Fruit fly (Drosophila melanogaster) Kc167 (cell line): ENCODE results near the gene PGRP-LC.

Source experiments
- Myc ChIP-seq: fragments of >200 bp; optimal IDR thresholded peaks from 2 replicates; lab custom pipeline; 2017; ENCODE audit warnings: missing external identifiers
- Sin3A ChIP-seq: fragments of >200 bp; optimal IDR thresholded peaks from 2 replicates; lab custom pipeline; 2018; ENCODE audit warnings: missing external identifiers
- h ChIP-seq: fragments of >200 bp; optimal IDR thresholded peaks from 3 replicates; lab custom pipeline; 2018; ENCODE audit warnings: missing external identifiers
- insv ChIP-seq: fragments of >200 bp; optimal IDR thresholded peaks from 3 replicates; lab custom pipeline; 2018; ENCODE audit warnings: missing external identifiers
- psq ChIP-seq: fragments of >200 bp; optimal IDR thresholded peaks from 2 replicates; lab custom pipeline; 2017; ENCODE audit warnings: missing external identifiers
- ttk ChIP-seq: sonication (Bioruptor generic); optimal IDR thresholded peaks from 2 replicates; lab custom pipeline; 2017; ENCODE audit warnings: missing external identifiers

DNA sequence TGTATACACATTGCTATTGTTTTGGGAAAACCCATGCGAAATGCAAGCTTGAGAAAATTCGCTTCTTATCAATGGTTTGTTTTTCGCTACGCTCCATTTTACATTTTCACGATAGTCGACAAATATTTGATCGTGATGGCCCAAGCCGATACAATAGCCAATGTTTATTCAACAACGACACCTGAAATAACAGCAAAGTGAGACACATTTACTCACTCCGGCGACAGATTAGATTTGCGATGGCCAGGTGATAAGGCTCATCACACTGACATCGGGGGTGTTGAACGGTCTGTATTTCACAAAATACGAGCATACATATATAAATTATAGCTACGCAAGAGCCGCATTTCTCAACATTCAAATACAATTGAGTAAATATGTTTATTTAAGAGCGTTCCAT is 58.5 kb downstream of the PGRP-LC start:
- TF ChIP-seq Sin3A (lab: Kevin White, UChicago) (no peak), Myc (no peak), insv (no peak), psq (lab: Kevin White, UChicago) (no peak), ttk (no peak), h (lab: Kevin White, UChicago) (no peak)
